Worm (Caenorhabditis elegans) whole organism, L1 larva: ENCODE measurements around the gene C52D10.3.
A peak's percentile ranks its signal among the peaks of the same experiment; 100 is the strongest.

Experiments used
- C16A3.4 ChIP-seq: fragments of 150-350 bp; optimal IDR thresholded peaks from 2 replicates; lab custom pipeline; 2014; ENCODE audit warnings: missing biosample characterization, missing genetic modification characterization
- alr-1 ChIP-seq: fragments of 200-800 bp; sonication (Bioruptor generic); optimal IDR thresholded peaks from 2 replicates; lab custom pipeline; 2018; ENCODE audit warnings: borderline replicate concordance, mild to moderate bottlenecking, missing genetic modification characterization, missing compliant biosample characterization
- aly-2 ChIP-seq: fragments of 150-350 bp; optimal IDR thresholded peaks from 2 replicates; lab custom pipeline; 2014; ENCODE audit warnings: missing biosample characterization, missing genetic modification characterization
- ama-1 ChIP-seq: fragments of 150-350 bp; optimal IDR thresholded peaks from 2 replicates; lab custom pipeline; 2014
- blmp-1 ChIP-seq: fragments of 150-350 bp; optimal IDR thresholded peaks from 2 replicates; lab custom pipeline; 2014; ENCODE audit warnings: missing biosample characterization, missing genetic modification characterization
- ces-1 ChIP-seq: fragments of 150-350 bp; optimal IDR thresholded peaks from 2 replicates; lab custom pipeline; 2014; ENCODE audit warnings: missing biosample characterization, missing genetic modification reagents, missing genetic modification characterization
- efl-1 ChIP-seq, 4 experiments: fragments of 150-350 bp; optimal IDR thresholded peaks in 3 of 4; peaks in 1 of 4; 1 replicate in 1 of 4; 2 replicates in 3 of 4; lab custom pipeline; 2014; ENCODE audit warnings: missing biosample characterization in 2 of 4, missing genetic modification characterization in 2 of 4, missing genetic modification reagents in 2 of 4
- elt-3 ChIP-seq, 6 experiments: fragments of 150-350 bp in 1 of 6; sonication (generic microtip); optimal IDR thresholded peaks; 2 replicates each; lab custom pipeline; 2017 to 2018; ENCODE audit warnings: missing biosample characterization in 6 of 6, missing genetic modification characterization in 6 of 6, inconsistent platforms in 1 of 6
- fkh-10 ChIP-seq: sonication (generic microtip); optimal IDR thresholded peaks from 2 replicates; lab custom pipeline; 2017; ENCODE audit warnings: missing biosample characterization, missing genetic modification reagents, missing genetic modification characterization
- grh-1 ChIP-seq: fragments of 200-800 bp; sonication (Bioruptor generic); IDR thresholded peaks from 2 replicates; pipeline ENCODE4 v1.3.6; 2022; ENCODE audit warnings: missing genetic modification reagents, missing genetic modification characterization, missing compliant biosample characterization
- hlh-17 ChIP-seq: fragments of 200-800 bp; sonication (Bioruptor generic); optimal IDR thresholded peaks from 2 replicates; lab custom pipeline; 2018; ENCODE audit warnings: missing genetic modification characterization, mild to moderate bottlenecking, missing compliant biosample characterization, moderate library complexity, borderline replicate concordance
- irx-1 ChIP-seq: sonication (generic microtip); optimal IDR thresholded peaks from 2 replicates; lab custom pipeline; 2016; ENCODE audit warnings: missing genetic modification characterization, missing compliant biosample characterization
- lin-13 ChIP-seq: fragments of 150-350 bp; optimal IDR thresholded peaks from 2 replicates; lab custom pipeline; 2014; ENCODE audit warnings: missing biosample characterization, missing genetic modification reagents, missing genetic modification characterization
- lin-14 ChIP-seq: fragments of 200-800 bp; sonication (Bioruptor generic); optimal IDR thresholded peaks from 2 replicates; lab custom pipeline; 2018; ENCODE audit warnings: mild to moderate bottlenecking, missing genetic modification characterization, moderate library complexity, missing compliant biosample characterization
- mdl-1 ChIP-seq, 2 experiments: fragments of 150-350 bp; optimal IDR thresholded peaks; 2 replicates each; lab custom pipeline; 2014 to 2017; ENCODE audit warnings: missing biosample characterization in 2 of 2, missing genetic modification characterization in 2 of 2, inconsistent platforms in 1 of 2
- mef-2 ChIP-seq: fragments of 150-350 bp; optimal IDR thresholded peaks from 2 replicates; lab custom pipeline; 2014; ENCODE audit warnings: missing biosample characterization, missing genetic modification characterization
- nhr-19 ChIP-seq: fragments of 200-800 bp; sonication (Bioruptor generic); conservative IDR thresholded peaks from 2 replicates; pipeline ENCODE4 v1.3.6; 2022; ENCODE audit warnings: missing genetic modification characterization, missing compliant biosample characterization
- nhr-237 ChIP-seq: fragments of 150-350 bp; optimal IDR thresholded peaks from 2 replicates; lab custom pipeline; 2014; ENCODE audit warnings: missing biosample characterization, missing genetic modification characterization
- nhr-71 ChIP-seq: sonication (generic microtip); optimal IDR thresholded peaks from 2 replicates; lab custom pipeline; 2016; ENCODE audit warnings: mild to moderate bottlenecking, missing genetic modification characterization, moderate library complexity, missing compliant biosample characterization
- nhr-77 ChIP-seq: fragments of 150-350 bp; optimal IDR thresholded peaks from 2 replicates; lab custom pipeline; 2014; ENCODE audit warnings: missing biosample characterization, missing genetic modification characterization
- sox-4 ChIP-seq: sonication (generic microtip); optimal IDR thresholded peaks from 2 replicates; lab custom pipeline; 2016; ENCODE audit warnings: missing genetic modification characterization, missing compliant biosample characterization
- sptf-1 ChIP-seq: fragments of 150-350 bp; optimal IDR thresholded peaks from 2 replicates; lab custom pipeline; 2014; ENCODE audit warnings: missing biosample characterization, missing genetic modification characterization
- unc-30 ChIP-seq: sonication (generic microtip); optimal IDR thresholded peaks from 2 replicates; lab custom pipeline; 2017; ENCODE audit warnings: missing biosample characterization, missing genetic modification characterization
- unc-86 ChIP-seq: sonication (generic microtip); optimal IDR thresholded peaks from 2 replicates; lab custom pipeline; 2016; ENCODE audit warnings: missing genetic modification characterization, missing compliant biosample characterization
- zag-1 ChIP-seq: fragments of 150-350 bp; optimal IDR thresholded peaks from 2 replicates; lab custom pipeline; 2014; ENCODE audit warnings: missing biosample characterization, missing genetic modification characterization
- ztf-11 ChIP-seq, 2 experiments: sonication (generic microtip); optimal IDR thresholded peaks; 2 replicates each; lab custom pipeline; 2016 to 2017; ENCODE audit warnings: missing genetic modification characterization in 2 of 2, missing biosample characterization in 1 of 2, missing compliant biosample characterization in 1 of 2

The C52D10.3 gene

ce11 chrIV:17216048-17216447 is 39.8 kb downstream of the C52D10.3 start, which contains the start of gene Y116A8B.1:
TSS of gene Y116A8B.1 (plus strand) at chrIV:17216348.
- TF ChIP-seq efl-1 (optimal IDR thresholded peaks at IDR 0.05; lab: Kevin White, UChicago) (no peak), efl-1 (GFP tag; optimal IDR thresholded peaks at IDR 0.05 in 1 of 2; lab: Kevin White, UChicago) (peak in 1 of 2 experiments; percentile 65), lin-13 (no peak)

ce11 chrIV:17223474-17223873 is 47.2 kb downstream of the C52D10.3 start, which contains the start of gene Y116A8B.4:
TSS of gene Y116A8B.4 (plus strand) at chrIV:17223774.
- TF ChIP-seq nhr-77 (tag; lab: Kevin White, UChicago) (no peak), unc-30 (tag; lab: Kevin White, UChicago) (no peak), zag-1 (no peak), ces-1 (GFP tag; lab: Kevin White, UChicago) (no peak), ama-1 (no peak), sptf-1 (tag; lab: Kevin White, UChicago) (no peak), nhr-71 (tag; lab: Kevin White, UChicago) (no peak)

ce11 chrIV:17230958-17231357 is 54.7 kb downstream of the C52D10.3 start, which contains the start of gene npr-32:
TSS of gene npr-32 (minus strand) at chrIV:17231058.
- TF ChIP-seq alr-1 (tag; lab: Kevin White, UChicago), result no peak
- TF ChIP-seq sox-4 (tag; lab: Kevin White, UChicago), result no peak
- no peak for TF ChIP-seq irx-1 (tag; lab: Kevin White, UChicago)
- TF ChIP-seq blmp-1, result no peak
- TF ChIP-seq mdl-1 (tag; optimal IDR thresholded peaks at IDR 0.05; lab: Kevin White, UChicago), result no peak
- TF ChIP-seq fkh-10 (GFP tag; lab: Kevin White, UChicago), result no peak
- TF ChIP-seq grh-1 (GFP tag; lab: Robert Waterston, UW), result no peak

- TF ChIP-seq sptf-1 (tag; lab: Kevin White, UChicago), result no peak
- peak; percentile 1 for TF ChIP-seq fkh-10 (GFP tag; lab: Kevin White, UChicago)
Measured at ce11 chrIV:17232899-17233298, 56.6 kb downstream of the C52D10.3 start.

- peak; percentile 30 for TF ChIP-seq ces-1 (GFP tag; lab: Kevin White, UChicago)
- TF ChIP-seq lin-14, result peak; percentile 57
- peak; percentile 79 for TF ChIP-seq fkh-10 (GFP tag; lab: Kevin White, UChicago)
- no peak for TF ChIP-seq efl-1 (optimal IDR thresholded peaks at IDR 0.05; lab: Kevin White, UChicago)
- peak in 1 of 2 experiments; percentile 6 for TF ChIP-seq efl-1 (GFP tag; optimal IDR thresholded peaks at IDR 0.05 in 1 of 2; lab: Kevin White, UChicago)
- no peak for TF ChIP-seq mef-2 (tag; lab: Kevin White, UChicago)
Measured at ce11 chrIV:17233494-17233893, 57.2 kb downstream of the C52D10.3 start.

- TF ChIP-seq lin-14 (peak; percentile 45), fkh-10 (GFP tag; lab: Kevin White, UChicago) (peak; percentile 83), nhr-237 (tag; lab: Kevin White, UChicago) (no peak), aly-2 (tag; lab: Kevin White, UChicago) (no peak), ces-1 (GFP tag; lab: Kevin White, UChicago) (no peak), C16A3.4 (tag; lab: Kevin White, UChicago) (no peak), unc-86 (tag; lab: Kevin White, UChicago) (no peak), nhr-19 (GFP tag; lab: Robert Waterston, UW) (no peak)
Measured at ce11 chrIV:17237029-17237428, 60.8 kb downstream of the C52D10.3 start.

- TF ChIP-seq hlh-17 (no peak), ztf-11 (tag; optimal IDR thresholded peaks at IDR 0.05; lab: Kevin White, UChicago) (no peak), fkh-10 (GFP tag; lab: Kevin White, UChicago) (peak; percentile 90), elt-3 (tag; optimal IDR thresholded peaks at IDR 0.05; lab: Kevin White, UChicago) (no peak), alr-1 (tag; lab: Kevin White, UChicago) (no peak)
- TF ChIP-seq, all 84 proteins: peak for 1
Measured at ce11 chrIV:17238951-17239350, 62.7 kb downstream of the C52D10.3 start.
